Worm (Caenorhabditis elegans): ENCODE results near the gene R160.4.

Gene R160.4

ce11 chrX:4395073-4395850 lies 26.6 kb upstream of the R160.4 start (continued):
- TF ChIP-seq nhr-77 (tag; optimal IDR thresholded peaks at IDR 0.05): peak; percentile 78
- no peak for TF ChIP-seq aly-2 (tag; optimal IDR thresholded peaks at IDR 0.05)
- no peak for TF ChIP-seq lin-15B (tag; optimal IDR thresholded peaks at IDR 0.05)
- no peak for TF ChIP-seq mef-2 (tag; optimal IDR thresholded peaks at IDR 0.05)
- TF ChIP-seq ceh-90 (tag; optimal IDR thresholded peaks at IDR 0.05): no peak
- TF ChIP-seq unc-86 (tag; optimal IDR thresholded peaks at IDR 0.05): peak; percentile 14
- TF ChIP-seq xbp-1 (tag; optimal IDR thresholded peaks at IDR 0.05): peak; percentile 67
- no peak for TF ChIP-seq egl-27 (tag; optimal IDR thresholded peaks at IDR 0.05)
- peak; percentile 46 for TF ChIP-seq fos-1 (tag; optimal IDR thresholded peaks at IDR 0.05)
- no peak for TF ChIP-seq fkh-10 (GFP tag; optimal IDR thresholded peaks at IDR 0.05)
- TF ChIP-seq ceh-82 (tag; optimal IDR thresholded peaks at IDR 0.05): peak; percentile 53 to 80 (median 54)
- peak; percentile 92 for TF ChIP-seq snu-23 (GFP tag; optimal IDR thresholded peaks at IDR 0.05)
- peak in 1 of 2 experiments; percentile 53 for TF ChIP-seq ztf-11 (tag; optimal IDR thresholded peaks at IDR 0.05)
- no peak for TF ChIP-seq nhr-11 (tag; optimal IDR thresholded peaks at IDR 0.05)
- TF ChIP-seq pag-3 (tag; optimal IDR thresholded peaks at IDR 0.05; ENCODE audit: borderline replicate concordance, insufficient read depth): no peak
- no peak for TF ChIP-seq ces-1 (GFP tag; optimal IDR thresholded peaks at IDR 0.05)
- no peak for TF ChIP-seq zag-1 (tag; optimal IDR thresholded peaks at IDR 0.05)
- TF ChIP-seq swsn-7 (tag; optimal IDR thresholded peaks at IDR 0.05): peak; percentile 68
- TF ChIP-seq C16A3.4 (tag; optimal IDR thresholded peaks at IDR 0.05): peak; percentile 77
- no peak for TF ChIP-seq C04F5.9 (tag; optimal IDR thresholded peaks at IDR 0.05)
- peak; percentile 66 for TF ChIP-seq hpl-2 (GFP tag; optimal IDR thresholded peaks at IDR 0.05)
- TF ChIP-seq nhr-47 (tag; optimal IDR thresholded peaks at IDR 0.05): peak; percentile 84
- peak; percentile 62 for TF ChIP-seq lin-39 (tag; optimal IDR thresholded peaks at IDR 0.05)
- no peak for TF ChIP-seq hlh-17 (GFP tag; optimal IDR thresholded peaks at IDR 0.05; ENCODE audit: borderline replicate concordance)
- no peak for TF ChIP-seq unc-62 (GFP tag; optimal IDR thresholded peaks at IDR 0.05)
- no peak for TF ChIP-seq ceh-63 (GFP tag; optimal IDR thresholded peaks at IDR 0.05)
- TF ChIP-seq nhr-20 (tag; optimal IDR thresholded peaks at IDR 0.05): peak; percentile 80
- no peak for TF ChIP-seq alr-1 (tag; optimal IDR thresholded peaks at IDR 0.05; ENCODE audit: borderline replicate concordance)
- TF ChIP-seq ama-1 (optimal IDR thresholded peaks at IDR 0.05): no peak
- peak; percentile 79 for TF ChIP-seq mep-1 (tag; optimal IDR thresholded peaks at IDR 0.05)
- peak; percentile 43 for TF ChIP-seq ztf-4 (tag; optimal IDR thresholded peaks at IDR 0.05)
- peak; percentile 84 for TF ChIP-seq rnt-1 (tag; optimal IDR thresholded peaks at IDR 0.05)
- TF ChIP-seq vab-15 (tag; optimal IDR thresholded peaks at IDR 0.05): no peak
- TF ChIP-seq lsy-2 (tag; optimal IDR thresholded peaks at IDR 0.05): peak; percentile 51 to 68
- TF ChIP-seq snpc-4 (tag; optimal IDR thresholded peaks at IDR 0.05): peak; percentile 39
- 0 out of 2 replicates have a peak, but pooled peaks have one; percentile 40 for TF ChIP-seq ceh-88 (GFP tag; IDR thresholded peaks at IDR 0.05)
- peak; percentile 75 for TF ChIP-seq skn-1 (tag; optimal IDR thresholded peaks at IDR 0.05)
- no peak for TF ChIP-seq hlh-4 (tag; optimal IDR thresholded peaks at IDR 0.05)
- TF ChIP-seq jun-1 (tag; optimal IDR thresholded peaks at IDR 0.05): peak; percentile 83
- TF ChIP-seq pqm-1 (tag; optimal IDR thresholded peaks at IDR 0.05): no peak
- peak; percentile 54; the same call in 1 of the 2 replicates for TF ChIP-seq grh-1 (GFP tag; IDR thresholded peaks at IDR 0.05)
- no peak for TF ChIP-seq tlp-1 (tag; optimal IDR thresholded peaks at IDR 0.05)
- peak; percentile 76 for TF ChIP-seq tbx-2 (tag; optimal IDR thresholded peaks at IDR 0.05)
- no peak for TF ChIP-seq Y116A8C.19 (tag; optimal IDR thresholded peaks at IDR 0.05; ENCODE audit: borderline replicate concordance)
- no peak for TF ChIP-seq nhr-12 (tag; optimal IDR thresholded peaks at IDR 0.05)
- TF ChIP-seq unc-130 (tag; optimal IDR thresholded peaks at IDR 0.05): peak; percentile 7
- peak; percentile 74 for TF ChIP-seq lin-14 (GFP tag; optimal IDR thresholded peaks at IDR 0.05)
